Worm (Caenorhabditis elegans) whole organism, L3 larva: ENCODE results near the gene twk-4.

Experiments
- egl-27 ChIP-seq: sonication (generic microtip); optimal IDR thresholded peaks from 4 replicates; lab custom pipeline; 2017; ENCODE audit warnings: missing biosample characterization, missing genetic modification reagents, missing genetic modification characterization
- fos-1 ChIP-seq: fragments of 150-350 bp; optimal IDR thresholded peaks from 2 replicates; lab custom pipeline; 2014; ENCODE audit warnings: missing biosample characterization, missing genetic modification characterization
- nfya-1 ChIP-seq: sonication (generic microtip); optimal IDR thresholded peaks from 2 replicates; lab custom pipeline; 2017; ENCODE audit warnings: missing genetic modification characterization, mild to moderate bottlenecking, missing compliant biosample characterization, antibody characterized with exemption, moderate library complexity; ENCODE audit not compliant: insufficient read depth
- nhr-237 ChIP-seq: fragments of 150-350 bp; optimal IDR thresholded peaks from 2 replicates; lab custom pipeline; 2014; ENCODE audit warnings: missing biosample characterization, missing genetic modification characterization
- nhr-28 ChIP-seq: fragments of 150-350 bp; optimal IDR thresholded peaks from 2 replicates; lab custom pipeline; 2014; ENCODE audit warnings: missing biosample characterization, missing genetic modification characterization
- snpc-4 ChIP-seq: fragments of 150-350 bp; optimal IDR thresholded peaks from 2 replicates; lab custom pipeline; 2014; ENCODE audit warnings: missing biosample characterization, missing genetic modification characterization
- unc-39 ChIP-seq: sonication (generic microtip); optimal IDR thresholded peaks from 4 replicates; lab custom pipeline; 2017; ENCODE audit warnings: missing biosample characterization, missing genetic modification characterization
- ztf-11 ChIP-seq: fragments of 150-350 bp; optimal IDR thresholded peaks from 2 replicates; lab custom pipeline; 2014; ENCODE audit warnings: missing biosample characterization, missing genetic modification characterization

- TF ChIP-seq nhr-237 (tag; lab: Kevin White, UChicago) (no peak), unc-39 (tag; lab: Kevin White, UChicago) (no peak), snpc-4 (tag; lab: Kevin White, UChicago) (no peak), ztf-11 (tag; lab: Kevin White, UChicago) (no peak), nhr-28 (no peak), egl-27 (no peak), fos-1 (tag; lab: Kevin White, UChicago) (no peak), nfya-1 (tag; lab: Kevin White, UChicago) (no peak)
Measured at ce11 chrII:9210076-9210475, 16.0 kb upstream of the twk-4 start, which contains the start of gene ZK1067.4.
